Worm (Caenorhabditis elegans) whole organism, L1 larva: ENCODE data around the gene sbds-1.

ENCODE experiments used
- C04F5.9 ChIP-seq: sonication (generic microtip); optimal IDR thresholded peaks from 2 replicates; lab custom pipeline; 2016; ENCODE audit warnings: missing genetic modification characterization, missing compliant biosample characterization
- C16A3.4 ChIP-seq: fragments of 150-350 bp; optimal IDR thresholded peaks from 2 replicates; lab custom pipeline; 2014; ENCODE audit warnings: missing biosample characterization, missing genetic modification characterization
- Y116A8C.19 ChIP-seq: sonication (generic microtip); optimal IDR thresholded peaks from 2 replicates; lab custom pipeline; 2016; ENCODE audit warnings: missing compliant biosample characterization, missing genetic modification characterization, borderline replicate concordance
- aha-1 ChIP-seq: fragments of 150-350 bp; optimal IDR thresholded peaks from 2 replicates; lab custom pipeline; 2014; ENCODE audit warnings: missing biosample characterization, missing genetic modification characterization
- alr-1 ChIP-seq: fragments of 200-800 bp; sonication (Bioruptor generic); optimal IDR thresholded peaks from 2 replicates; lab custom pipeline; 2018; ENCODE audit warnings: borderline replicate concordance, mild to moderate bottlenecking, missing genetic modification characterization, missing compliant biosample characterization
- aly-2 ChIP-seq: fragments of 150-350 bp; optimal IDR thresholded peaks from 2 replicates; lab custom pipeline; 2014; ENCODE audit warnings: missing biosample characterization, missing genetic modification characterization
- ama-1 ChIP-seq: fragments of 150-350 bp; optimal IDR thresholded peaks from 2 replicates; lab custom pipeline; 2014
- ceh-82 ChIP-seq, 3 experiments: fragments of 150-350 bp in 1 of 3; sonication (generic microtip) in 2 of 3; optimal IDR thresholded peaks; 2 replicates each; lab custom pipeline; 2014 to 2017; ENCODE audit warnings: missing biosample characterization in 3 of 3, missing genetic modification characterization in 3 of 3
- ceh-88 ChIP-seq: fragments of 200-800 bp; sonication (Bioruptor generic); IDR thresholded peaks from 2 replicates; pipeline ENCODE4 v1.3.6; 2022; ENCODE audit warnings: missing genetic modification characterization, missing compliant biosample characterization
- dpl-1 ChIP-seq, 3 experiments: fragments of 150-350 bp in 2 of 3; sonication (generic microtip) in 1 of 3; optimal IDR thresholded peaks; 2 replicates each; lab custom pipeline; 2014 to 2017; ENCODE audit warnings: missing biosample characterization in 3 of 3, missing genetic modification characterization in 3 of 3, missing genetic modification reagents in 3 of 3
- efl-1 ChIP-seq, 4 experiments: fragments of 150-350 bp; optimal IDR thresholded peaks in 3 of 4; peaks in 1 of 4; 1 replicate in 1 of 4; 2 replicates in 3 of 4; lab custom pipeline; 2014; ENCODE audit warnings: missing biosample characterization in 2 of 4, missing genetic modification characterization in 2 of 4, missing genetic modification reagents in 2 of 4
- egl-27 ChIP-seq, 2 experiments: fragments of 150-350 bp in 1 of 2; sonication (generic microtip); optimal IDR thresholded peaks; 3 replicates each; lab custom pipeline; 2017 to 2018; ENCODE audit warnings: missing biosample characterization in 2 of 2, missing genetic modification characterization in 2 of 2, missing genetic modification reagents in 2 of 2
- elt-3 ChIP-seq, 6 experiments: fragments of 150-350 bp in 1 of 6; sonication (generic microtip); optimal IDR thresholded peaks; 2 replicates each; lab custom pipeline; 2017 to 2018; ENCODE audit warnings: missing biosample characterization in 6 of 6, missing genetic modification characterization in 6 of 6, inconsistent platforms in 1 of 6
- fkh-10 ChIP-seq: sonication (generic microtip); optimal IDR thresholded peaks from 2 replicates; lab custom pipeline; 2017; ENCODE audit warnings: missing biosample characterization, missing genetic modification reagents, missing genetic modification characterization
- fkh-4 ChIP-seq: sonication (generic microtip); optimal IDR thresholded peaks from 2 replicates; lab custom pipeline; 2016; ENCODE audit warnings: missing compliant biosample characterization, missing genetic modification characterization, borderline replicate concordance
- fkh-8 ChIP-seq: sonication (generic microtip); optimal IDR thresholded peaks from 2 replicates; lab custom pipeline; 2016; ENCODE audit warnings: mild to moderate bottlenecking, missing genetic modification characterization, missing compliant biosample characterization
- grh-1 ChIP-seq: fragments of 200-800 bp; sonication (Bioruptor generic); IDR thresholded peaks from 2 replicates; pipeline ENCODE4 v1.3.6; 2022; ENCODE audit warnings: missing genetic modification reagents, missing genetic modification characterization, missing compliant biosample characterization
- hlh-17 ChIP-seq: fragments of 200-800 bp; sonication (Bioruptor generic); optimal IDR thresholded peaks from 2 replicates; lab custom pipeline; 2018; ENCODE audit warnings: missing genetic modification characterization, mild to moderate bottlenecking, missing compliant biosample characterization, moderate library complexity, borderline replicate concordance
- irx-1 ChIP-seq: sonication (generic microtip); optimal IDR thresholded peaks from 2 replicates; lab custom pipeline; 2016; ENCODE audit warnings: missing genetic modification characterization, missing compliant biosample characterization
- isw-1 ChIP-seq: fragments of 200-800 bp; sonication (Bioruptor generic); IDR thresholded peaks from 2 replicates; pipeline ENCODE4 v1.3.6; 2022; ENCODE audit warnings: missing genetic modification characterization, missing compliant biosample characterization
- jun-1 ChIP-seq: fragments of 150-350 bp; optimal IDR thresholded peaks from 2 replicates; lab custom pipeline; 2014; ENCODE audit warnings: missing biosample characterization, missing genetic modification reagents, missing genetic modification characterization
- lin-13 ChIP-seq: fragments of 150-350 bp; optimal IDR thresholded peaks from 2 replicates; lab custom pipeline; 2014; ENCODE audit warnings: missing biosample characterization, missing genetic modification reagents, missing genetic modification characterization
- lin-15B ChIP-seq: fragments of 150-350 bp; sonication (generic microtip); optimal IDR thresholded peaks from 3 replicates; lab custom pipeline; 2014; ENCODE audit warnings: missing biosample characterization, missing genetic modification characterization
- lir-3 ChIP-seq: sonication (generic microtip); optimal IDR thresholded peaks from 2 replicates; lab custom pipeline; 2016; ENCODE audit warnings: mild to moderate bottlenecking, missing genetic modification characterization, moderate library complexity, missing compliant biosample characterization; ENCODE audit not compliant: poor library complexity
- lsy-2 ChIP-seq, 2 experiments: fragments of 150-350 bp; optimal IDR thresholded peaks; 2 replicates each; lab custom pipeline; 2014; ENCODE audit warnings: missing biosample characterization in 2 of 2, missing genetic modification characterization in 2 of 2
- mdl-1 ChIP-seq, 2 experiments: fragments of 150-350 bp; optimal IDR thresholded peaks; 2 replicates each; lab custom pipeline; 2014 to 2017; ENCODE audit warnings: missing biosample characterization in 2 of 2, missing genetic modification characterization in 2 of 2, inconsistent platforms in 1 of 2
- mep-1 ChIP-seq: fragments of 150-350 bp; optimal IDR thresholded peaks from 2 replicates; lab custom pipeline; 2014; ENCODE audit warnings: missing biosample characterization, missing genetic modification characterization
- nhr-19 ChIP-seq: fragments of 200-800 bp; sonication (Bioruptor generic); conservative IDR thresholded peaks from 2 replicates; pipeline ENCODE4 v1.3.6; 2022; ENCODE audit warnings: missing genetic modification characterization, missing compliant biosample characterization
- nhr-20 ChIP-seq: sonication (generic microtip); optimal IDR thresholded peaks from 2 replicates; lab custom pipeline; 2016; ENCODE audit warnings: mild to moderate bottlenecking, missing genetic modification characterization, missing compliant biosample characterization
- nhr-28 ChIP-seq: fragments of 150-350 bp; optimal IDR thresholded peaks from 2 replicates; lab custom pipeline; 2014; ENCODE audit warnings: missing biosample characterization, missing genetic modification characterization
- nhr-47 ChIP-seq: sonication (generic microtip); optimal IDR thresholded peaks from 2 replicates; lab custom pipeline; 2016; ENCODE audit warnings: mild to moderate bottlenecking, missing genetic modification characterization, moderate library complexity, missing compliant biosample characterization
- nhr-71 ChIP-seq: sonication (generic microtip); optimal IDR thresholded peaks from 2 replicates; lab custom pipeline; 2016; ENCODE audit warnings: mild to moderate bottlenecking, missing genetic modification characterization, moderate library complexity, missing compliant biosample characterization
- nhr-77 ChIP-seq: fragments of 150-350 bp; optimal IDR thresholded peaks from 2 replicates; lab custom pipeline; 2014; ENCODE audit warnings: missing biosample characterization, missing genetic modification characterization
- rnt-1 ChIP-seq: sonication (generic microtip); optimal IDR thresholded peaks from 2 replicates; lab custom pipeline; 2016; ENCODE audit warnings: mild to moderate bottlenecking, missing genetic modification characterization, moderate library complexity, missing compliant biosample characterization
- snpc-4 ChIP-seq: fragments of 150-350 bp; optimal IDR thresholded peaks from 2 replicates; lab custom pipeline; 2014; ENCODE audit warnings: missing biosample characterization, missing genetic modification characterization
- swsn-7 ChIP-seq: sonication (generic microtip); optimal IDR thresholded peaks from 2 replicates; lab custom pipeline; 2016; ENCODE audit warnings: missing genetic modification characterization, missing compliant biosample characterization
- tbx-2 ChIP-seq: sonication (generic microtip); optimal IDR thresholded peaks from 2 replicates; lab custom pipeline; 2016; ENCODE audit warnings: missing genetic modification characterization, missing compliant biosample characterization
- tlp-1 ChIP-seq: fragments of 150-350 bp; optimal IDR thresholded peaks from 2 replicates; lab custom pipeline; 2014; ENCODE audit warnings: missing biosample characterization, missing genetic modification characterization
- unc-62 ChIP-seq: fragments of 150-350 bp; optimal IDR thresholded peaks from 2 replicates; lab custom pipeline; 2014; ENCODE audit warnings: missing biosample characterization, missing genetic modification reagents, missing genetic modification characterization
- unc-86 ChIP-seq: sonication (generic microtip); optimal IDR thresholded peaks from 2 replicates; lab custom pipeline; 2016; ENCODE audit warnings: missing genetic modification characterization, missing compliant biosample characterization
- unc-98 ChIP-seq: fragments of 200-800 bp; sonication (Bioruptor generic); IDR thresholded peaks from 2 replicates; pipeline ENCODE4 v1.3.6; 2022; ENCODE audit warnings: missing genetic modification characterization, missing compliant biosample characterization
- vab-15 ChIP-seq: sonication (generic microtip); optimal IDR thresholded peaks from 2 replicates; lab custom pipeline; 2017; ENCODE audit warnings: missing genotype, mild to moderate bottlenecking, missing genetic modification characterization, missing compliant biosample characterization
- xbp-1 ChIP-seq: sonication (generic microtip); optimal IDR thresholded peaks from 2 replicates; lab custom pipeline; 2016; ENCODE audit warnings: missing genetic modification characterization, missing compliant biosample characterization

The sbds-1 gene

DNA sequence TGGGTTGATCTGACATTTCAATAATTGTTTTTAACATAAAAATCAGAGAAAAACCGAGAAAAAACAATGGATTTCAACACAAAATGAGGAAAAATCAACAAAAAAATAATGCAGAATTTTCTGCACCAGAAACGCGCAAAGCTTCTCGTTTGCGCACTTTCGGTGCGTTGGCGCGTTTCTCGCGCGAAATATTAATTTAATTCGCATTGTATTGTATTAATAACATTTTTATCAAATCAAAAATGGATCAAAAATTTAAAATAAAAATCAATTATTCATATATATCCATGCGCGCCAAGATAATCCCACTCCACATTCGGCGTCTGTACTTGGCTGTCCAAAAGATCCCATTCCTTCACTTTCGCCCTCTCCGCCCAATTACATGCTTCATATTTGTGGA is 3.6 kb downstream of the sbds-1 start, which contains the start of gene fem-2 (continued):
- TF ChIP-seq efl-1 (optimal IDR thresholded peaks at IDR 0.05; lab: Kevin White, UChicago) (peak; percentile 32 to 47), efl-1 (GFP tag; optimal IDR thresholded peaks at IDR 0.05 in 1 of 2; lab: Kevin White, UChicago) (peak; percentile 52 to 90), fkh-8 (peak; percentile 1), mdl-1 (tag; optimal IDR thresholded peaks at IDR 0.05; lab: Kevin White, UChicago) (peak in 1 of 2 experiments; percentile 15), nhr-47 (tag; lab: Kevin White, UChicago) (peak; percentile 66), dpl-1 (GFP tag; optimal IDR thresholded peaks at IDR 0.05; lab: Kevin White, UChicago) (peak; percentile 38 to 53 (median 44)), xbp-1 (tag; lab: Kevin White, UChicago) (peak; percentile 50)

DNA sequence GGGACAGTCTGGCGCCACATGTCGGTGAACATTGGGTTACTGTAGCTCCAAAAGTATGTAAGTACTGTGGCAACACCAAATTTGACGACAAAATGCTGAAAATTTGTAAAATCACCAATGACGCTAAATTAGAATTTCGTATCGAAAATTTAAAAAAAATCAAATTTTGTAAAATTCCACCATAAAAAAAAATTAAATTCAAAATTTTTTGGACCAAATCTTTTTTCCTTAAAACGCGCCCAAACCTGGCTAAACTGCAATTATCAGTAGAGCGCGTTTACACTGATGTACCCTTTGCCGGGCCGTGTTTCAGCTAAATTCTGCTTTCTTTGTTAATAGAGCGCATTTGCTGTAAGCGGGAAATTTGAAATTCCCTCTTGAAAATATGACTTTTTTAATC is 6.8 kb downstream of the sbds-1 start, which contains the start of gene T19C3.6:
Gene T19C3.6, minus strand, starts transcription at position 101 of the 400 bp plus-strand sequence.
- TF ChIP-seq jun-1 (tag; lab: Kevin White, UChicago) = no peak
- no peak for TF ChIP-seq nhr-77 (tag; lab: Kevin White, UChicago)
- no peak for TF ChIP-seq isw-1 (GFP tag; lab: Robert Waterston, UW)

DNA sequence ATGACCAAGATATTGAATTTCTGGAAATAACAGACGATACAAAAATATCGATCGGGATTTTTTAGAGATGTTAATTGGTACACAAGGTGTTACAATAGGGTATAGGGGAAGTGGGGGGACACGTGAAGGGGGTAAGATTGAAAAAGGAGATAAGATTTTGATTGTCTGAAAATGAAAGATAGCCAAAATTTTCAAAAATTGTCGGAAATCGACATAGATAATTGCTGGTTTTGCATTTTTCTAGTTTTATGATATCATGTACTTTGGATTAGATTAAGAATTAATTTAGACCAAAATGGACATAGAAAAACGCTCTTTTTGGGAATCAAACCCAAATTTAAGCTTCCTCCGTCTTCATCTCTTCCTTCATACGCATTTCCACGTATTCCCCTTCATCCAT is 10.4 kb downstream of the sbds-1 start, which contains the start of gene T19C3.5:
Gene T19C3.5, minus strand, starts transcription at position 101 of the 400 bp plus-strand sequence.
- TF ChIP-seq nhr-20 (tag; lab: Kevin White, UChicago) = no peak
- TF ChIP-seq aha-1 (tag; lab: Kevin White, UChicago) = no peak
- TF ChIP-seq irx-1 (tag; lab: Kevin White, UChicago) = no peak
- no peak for TF ChIP-seq nhr-19
- TF ChIP-seq mep-1 = no peak
- no peak for TF ChIP-seq hlh-17 (GFP tag; lab: Kevin White, UChicago)
- TF ChIP-seq unc-62 (GFP tag; lab: Kevin White, UChicago) = no peak
- TF ChIP-seq fkh-4 (tag; lab: Kevin White, UChicago) = no peak
- no peak for TF ChIP-seq tbx-2 (tag; lab: Kevin White, UChicago)
- no peak for TF ChIP-seq Y116A8C.19 (tag; lab: Kevin White, UChicago)
- TF ChIP-seq mdl-1 (tag; optimal IDR thresholded peaks at IDR 0.05; lab: Kevin White, UChicago) = no peak
- TF ChIP-seq elt-3 (tag; optimal IDR thresholded peaks at IDR 0.05; lab: Kevin White, UChicago) = no peak
- TF ChIP-seq lsy-2 (tag; optimal IDR thresholded peaks at IDR 0.05; lab: Kevin White, UChicago) = no peak
- TF ChIP-seq grh-1 (GFP tag; lab: Robert Waterston, UW) = no peak
- no peak for TF ChIP-seq ceh-88 (GFP tag; lab: Robert Waterston, UW)
- no peak for TF ChIP-seq tlp-1 (tag; lab: Kevin White, UChicago)
- TF ChIP-seq lin-15B (tag; lab: Kevin White, UChicago) = no peak
- TF ChIP-seq unc-98 (GFP tag; lab: Robert Waterston, UW) = no peak
- no peak for TF ChIP-seq lir-3 (tag; lab: Kevin White, UChicago)

DNA sequence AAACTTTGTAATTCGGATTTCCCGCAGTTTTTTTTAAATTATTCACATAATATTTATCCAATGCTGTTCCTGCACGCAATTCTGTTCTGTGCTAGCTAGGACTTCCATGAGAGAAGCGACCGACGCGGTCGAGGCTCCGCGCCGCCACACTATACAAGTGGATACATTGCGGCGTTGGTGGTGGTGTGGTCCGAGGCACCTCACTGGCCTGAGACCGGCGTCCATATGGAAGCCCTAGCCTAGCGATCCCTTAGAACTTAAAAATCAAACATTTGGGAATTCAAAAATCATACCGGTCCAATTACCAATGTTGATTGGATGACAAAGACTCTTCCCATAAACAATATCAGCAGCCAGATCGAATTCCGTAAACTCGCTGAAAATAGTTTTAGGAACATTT is 12.1 kb downstream of the sbds-1 start:
- no peak for TF ChIP-seq efl-1 (optimal IDR thresholded peaks at IDR 0.05; lab: Kevin White, UChicago)
- TF ChIP-seq efl-1 (GFP tag; optimal IDR thresholded peaks at IDR 0.05 in 1 of 2; lab: Kevin White, UChicago) = peak in 1 of 2 experiments; percentile 58
- TF ChIP-seq aly-2 (tag; lab: Kevin White, UChicago) = no peak

DNA sequence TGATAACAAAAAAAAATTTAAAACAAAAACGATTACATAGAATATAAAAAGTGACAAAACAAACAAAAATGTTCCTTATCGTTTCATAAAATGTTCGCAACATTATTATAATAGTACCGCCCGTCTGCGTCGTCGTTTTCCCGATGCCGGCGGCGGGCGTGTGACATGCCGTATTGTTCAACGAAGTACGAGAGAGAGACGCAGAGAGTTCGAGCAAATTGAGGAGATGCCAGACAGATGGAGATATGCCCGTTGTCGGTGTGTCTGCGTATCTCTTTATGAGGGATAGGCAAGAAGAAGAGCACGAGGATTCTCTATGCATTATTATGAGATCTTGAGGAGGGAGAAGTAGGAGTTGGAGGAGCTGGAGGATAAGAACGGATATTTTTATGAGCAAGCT is 14.5 kb downstream of the sbds-1 start:
- TF ChIP-seq vab-15 (tag; lab: Kevin White, UChicago) (peak; percentile 34), unc-86 (peak; percentile 75), nhr-20 (tag; lab: Kevin White, UChicago) (peak; percentile 91), jun-1 (tag; lab: Kevin White, UChicago) (peak; percentile 70), aha-1 (tag; lab: Kevin White, UChicago) (no peak), nhr-71 (tag; lab: Kevin White, UChicago) (peak; percentile 95), ceh-82 (tag; optimal IDR thresholded peaks at IDR 0.05; lab: Kevin White, UChicago) (peak; percentile 53 to 93 (median 71)), lin-13 (GFP tag; lab: Kevin White, UChicago) (peak; percentile 84), egl-27 (tag; optimal IDR thresholded peaks at IDR 0.05; lab: Kevin White, UChicago) (peak in 1 of 2 experiments; percentile 63), elt-3 (tag; optimal IDR thresholded peaks at IDR 0.05; lab: Kevin White, UChicago) (peak in 3 of 6 experiments; percentile 74 to 83 (median 78)), snpc-4 (tag; lab: Kevin White, UChicago) (peak; percentile 65), C04F5.9 (tag; lab: Kevin White, UChicago) (no peak), alr-1 (tag; lab: Kevin White, UChicago) (no peak), nhr-28 (tag; lab: Kevin White, UChicago) (no peak), C16A3.4 (tag; lab: Kevin White, UChicago) (peak; percentile 76), fkh-10 (GFP tag; lab: Kevin White, UChicago) (peak; percentile 66), unc-62 (GFP tag; lab: Kevin White, UChicago) (no peak), rnt-1 (tag; lab: Kevin White, UChicago) (peak; percentile 85), ama-1 (lab: Kevin White, UChicago) (no peak), nhr-19 (peak; percentile 83), aly-2 (tag; lab: Kevin White, UChicago) (no peak), swsn-7 (peak; percentile 89)
